Worm (Caenorhabditis elegans): ENCODE results near the gene pmpl-1.

pmpl-1 gene

DNA sequence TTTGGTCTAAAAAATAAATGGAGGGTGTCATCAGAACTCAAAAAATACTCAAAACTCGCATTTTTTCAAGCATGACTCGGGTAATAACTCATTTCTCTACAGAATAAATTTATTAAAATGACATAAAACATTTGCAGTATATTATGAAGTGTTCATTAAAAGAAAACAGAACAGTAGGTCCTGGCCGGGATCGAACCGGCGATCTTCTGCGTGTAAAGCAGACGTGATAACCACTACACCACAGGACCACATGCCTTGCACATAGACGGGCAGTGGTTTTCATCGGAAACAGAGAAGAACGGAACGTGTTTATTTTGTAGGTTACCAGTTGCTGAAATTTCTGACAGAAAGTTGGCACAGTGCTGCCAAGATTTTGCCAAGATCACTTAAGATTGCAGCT lies 5.6 kb downstream of the pmpl-1 start:
- TF ChIP-seq snu-23 (GFP tag; optimal IDR thresholded peaks at IDR 0.05) = peak; percentile 35
- no peak for TF ChIP-seq sox-4 (tag; optimal IDR thresholded peaks at IDR 0.05)
- peak in 1 of 2 experiments; percentile 5 for TF ChIP-seq lin-35 (GFP tag; optimal IDR thresholded peaks at IDR 0.05)
- TF ChIP-seq elt-3 (tag; optimal IDR thresholded peaks at IDR 0.05) = no peak
- no peak for TF ChIP-seq sup-37 (GFP tag; optimal IDR thresholded peaks at IDR 0.05)
- TF ChIP-seq egl-27 (tag; optimal IDR thresholded peaks at IDR 0.05) = no peak
- TF ChIP-seq lin-14 (GFP tag; optimal IDR thresholded peaks at IDR 0.05) = peak; percentile 2

DNA sequence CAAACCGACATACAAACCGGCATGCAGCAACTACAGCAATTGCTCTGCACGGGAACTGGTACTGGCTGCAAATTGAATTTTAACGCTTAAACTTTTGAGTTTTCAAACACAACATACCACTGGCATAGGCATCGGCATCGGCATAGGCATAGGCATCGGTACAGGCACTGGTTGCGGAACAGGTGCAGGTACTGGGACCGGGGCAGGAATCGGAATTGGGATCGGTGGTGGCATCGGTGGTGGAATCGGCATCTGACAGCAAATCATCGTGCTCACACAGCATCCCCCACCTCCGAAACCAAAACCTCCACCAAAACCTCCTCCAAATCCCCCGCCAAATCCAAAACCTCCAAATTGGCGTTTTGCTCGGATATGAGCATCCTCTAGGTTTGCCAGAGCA lies 6.3 kb downstream of the pmpl-1 start:
- TF ChIP-seq nhr-85 (tag) (peak; percentile 1), swsn-7 (tag; optimal IDR thresholded peaks at IDR 0.05) (no peak)

DNA sequence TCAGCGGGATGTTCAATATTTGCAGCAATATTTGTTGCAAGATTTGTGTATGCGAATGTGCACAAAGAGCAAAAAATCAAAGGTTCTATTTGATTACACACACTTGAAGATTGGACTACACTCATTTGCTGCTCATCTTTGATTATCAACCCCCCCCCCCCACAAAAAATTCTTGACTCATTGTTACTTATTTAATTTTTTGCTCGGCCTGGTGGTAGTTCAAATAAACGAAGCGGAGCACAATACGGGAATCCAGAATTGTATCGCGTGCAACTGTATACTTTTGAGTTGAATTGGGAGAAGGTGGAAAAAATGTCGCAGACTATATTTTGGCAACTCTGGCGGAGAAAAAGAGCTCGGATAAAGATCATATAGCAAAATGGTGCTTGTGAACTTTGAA lies 7.8 kb downstream of the pmpl-1 start, which contains the start of gene F35A5.5:
F35A5.5 (minus strand) TSS at position 101 of the 400 bp plus-strand sequence.
- no peak for TF ChIP-seq ceh-63 (GFP tag; optimal IDR thresholded peaks at IDR 0.05)
- no peak for TF ChIP-seq swsn-7 (tag; optimal IDR thresholded peaks at IDR 0.05)
- TF ChIP-seq zip-4 (GFP tag; optimal IDR thresholded peaks at IDR 0.05) = no peak
- TF ChIP-seq C16A3.4 (tag; optimal IDR thresholded peaks at IDR 0.05) = no peak
- TF ChIP-seq aha-1 (tag; optimal IDR thresholded peaks at IDR 0.05) = no peak
- TF ChIP-seq C04F5.9 (tag; optimal IDR thresholded peaks at IDR 0.05) = no peak
- TF ChIP-seq C34B4.2 (tag; optimal IDR thresholded peaks at IDR 0.05) = no peak
- TF ChIP-seq egl-13 (tag; optimal IDR thresholded peaks at IDR 0.05) = no peak
- TF ChIP-seq lin-35 (GFP tag; optimal IDR thresholded peaks at IDR 0.05) = no peak
- no peak for TF ChIP-seq F16B12.6 (tag; optimal IDR thresholded peaks at IDR 0.05)
- TF ChIP-seq lin-15B (tag; optimal IDR thresholded peaks at IDR 0.05) = no peak
- no peak for TF ChIP-seq mab-9 (GFP tag; IDR thresholded peaks at IDR 0.05)
- no peak for TF ChIP-seq irx-1 (tag; optimal IDR thresholded peaks at IDR 0.05)
- no peak for TF ChIP-seq sox-4 (tag; optimal IDR thresholded peaks at IDR 0.05)
- TF ChIP-seq pqm-1 (tag; optimal IDR thresholded peaks at IDR 0.05) = no peak
- no peak for TF ChIP-seq nhr-90 (tag; optimal IDR thresholded peaks at IDR 0.05; ENCODE audit: poor library complexity)
- no peak for TF ChIP-seq unc-98 (GFP tag; IDR thresholded peaks at IDR 0.05)

DNA sequence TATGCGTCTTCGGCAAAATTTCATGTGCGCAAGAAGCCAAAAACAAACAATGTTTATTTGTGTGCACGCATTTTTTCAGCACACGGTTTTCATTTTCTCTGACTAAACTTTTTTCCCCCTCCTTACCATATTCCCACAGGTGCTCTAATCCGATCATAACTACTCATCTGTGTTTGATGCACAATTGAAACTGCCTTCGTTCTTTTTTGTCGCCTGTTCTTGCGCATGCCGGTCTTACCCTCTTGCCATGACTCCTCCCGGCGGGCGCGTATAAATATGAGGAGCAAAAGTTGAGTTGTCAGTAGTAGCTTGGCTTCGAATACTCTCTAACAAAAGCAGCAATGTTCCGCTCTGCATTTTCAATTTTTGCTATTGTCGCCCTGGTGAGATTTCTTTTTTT lies 10.1 kb downstream of the pmpl-1 start, which contains the start of gene abu-10:
abu-10 (plus strand) TSS at position 301 of the 400 bp plus-strand sequence.
- TF ChIP-seq blmp-1 (tag; optimal IDR thresholded peaks at IDR 0.05) = no peak
- no peak for TF ChIP-seq tlp-1 (tag; optimal IDR thresholded peaks at IDR 0.05)
- TF ChIP-seq snpc-4 (tag; optimal IDR thresholded peaks at IDR 0.05) = no peak
- TF ChIP-seq nhr-90 (tag; optimal IDR thresholded peaks at IDR 0.05; ENCODE audit: poor library complexity) = no peak
- no peak for TF ChIP-seq lir-3 (tag; optimal IDR thresholded peaks at IDR 0.05; ENCODE audit: poor library complexity)

DNA sequence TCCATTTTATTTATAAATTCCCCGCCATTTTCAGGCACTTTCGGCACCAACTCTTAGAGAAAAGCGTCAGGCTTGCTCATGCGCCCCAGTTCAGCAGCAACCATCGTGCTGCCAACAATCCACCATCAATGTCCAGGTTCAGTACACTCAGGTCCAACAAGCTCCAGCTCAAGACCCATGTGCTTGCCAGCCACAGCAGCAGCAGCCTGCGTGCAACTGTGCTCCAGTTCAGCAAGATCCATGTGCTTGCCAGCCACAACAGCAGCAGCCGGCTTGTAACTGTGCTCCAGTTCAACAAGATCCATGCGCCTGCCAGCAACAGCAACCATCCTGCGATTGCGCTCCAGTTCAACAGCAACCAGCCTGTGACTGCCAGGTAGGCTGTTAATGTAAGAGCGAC lies 10.5 kb downstream of the pmpl-1 start:
- TF ChIP-seq Y116A8C.19 (tag; optimal IDR thresholded peaks at IDR 0.05; ENCODE audit: borderline replicate concordance) = no peak
- no peak for TF ChIP-seq alr-1 (tag; optimal IDR thresholded peaks at IDR 0.05; ENCODE audit: borderline replicate concordance)
- TF ChIP-seq isw-1 (GFP tag; IDR thresholded peaks at IDR 0.05) = no peak
- TF ChIP-seq fkh-10 (GFP tag; optimal IDR thresholded peaks at IDR 0.05) = no peak
- TF ChIP-seq fkh-4 (tag; optimal IDR thresholded peaks at IDR 0.05; ENCODE audit: borderline replicate concordance) = no peak
- no peak for TF ChIP-seq sox-4 (tag; optimal IDR thresholded peaks at IDR 0.05)
- TF ChIP-seq efl-3 (GFP tag; optimal IDR thresholded peaks at IDR 0.05) = no peak
- TF ChIP-seq ztf-4 (tag; optimal IDR thresholded peaks at IDR 0.05) = no peak
- no peak for TF ChIP-seq C04F5.9 (tag; optimal IDR thresholded peaks at IDR 0.05)
- no peak for TF ChIP-seq fkh-8 (tag; optimal IDR thresholded peaks at IDR 0.05)
- no peak for TF ChIP-seq pax-3 (tag; optimal IDR thresholded peaks at IDR 0.05)
- TF ChIP-seq F16B12.6 (tag; optimal IDR thresholded peaks at IDR 0.05) = no peak
- no peak for TF ChIP-seq fos-1 (tag; optimal IDR thresholded peaks at IDR 0.05)
- TF ChIP-seq sptf-1 (tag; optimal IDR thresholded peaks at IDR 0.05) = no peak
- no peak for TF ChIP-seq efl-1 (optimal IDR thresholded peaks at IDR 0.05)
- no peak for TF ChIP-seq efl-1 (GFP tag; optimal IDR thresholded peaks at IDR 0.05 in 1 of 2)
- TF ChIP-seq nhr-11 (tag; optimal IDR thresholded peaks at IDR 0.05) = no peak
- TF ChIP-seq C16A3.4 (tag; optimal IDR thresholded peaks at IDR 0.05) = no peak
- TF ChIP-seq lir-3 (tag; optimal IDR thresholded peaks at IDR 0.05; ENCODE audit: poor library complexity) = no peak
